Worm (Caenorhabditis elegans) whole organism, L2 larva: ENCODE measurements around the gene mrps-33.

ENCODE experiments used
- ZK546.5 ChIP-seq: sonication (generic microtip); optimal IDR thresholded peaks from 2 replicates; lab custom pipeline; 2017; ENCODE audit warnings: missing biosample characterization, missing genetic modification characterization
- aly-2 ChIP-seq: fragments of 150-350 bp; optimal IDR thresholded peaks from 2 replicates; lab custom pipeline; 2014; ENCODE audit warnings: missing biosample characterization, missing genetic modification characterization
- ama-1 ChIP-seq: fragments of 150-350 bp; optimal IDR thresholded peaks from 2 replicates; lab custom pipeline; 2018; ENCODE audit warnings: inconsistent platforms
- elt-1 ChIP-seq: fragments of 150-350 bp; optimal IDR thresholded peaks from 2 replicates; lab custom pipeline; 2014; ENCODE audit warnings: missing biosample characterization, missing genetic modification characterization
- elt-3 ChIP-seq: sonication (generic microtip); optimal IDR thresholded peaks from 2 replicates; lab custom pipeline; 2017; ENCODE audit warnings: missing biosample characterization, missing genetic modification characterization
- fos-1 ChIP-seq: fragments of 150-350 bp; optimal IDR thresholded peaks from 2 replicates; lab custom pipeline; 2014; ENCODE audit warnings: missing biosample characterization, missing genetic modification characterization
- lin-11 ChIP-seq: fragments of 150-350 bp; sonication (generic microtip); optimal IDR thresholded peaks from 2 replicates; lab custom pipeline; 2014; ENCODE audit warnings: missing biosample characterization, missing genetic modification characterization, inconsistent platforms, mixed read lengths
- lin-13 ChIP-seq: fragments of 150-350 bp; optimal IDR thresholded peaks from 2 replicates; lab custom pipeline; 2014; ENCODE audit warnings: missing biosample characterization, missing genetic modification reagents, missing genetic modification characterization
- nhr-12 ChIP-seq: fragments of 150-350 bp; optimal IDR thresholded peaks from 2 replicates; lab custom pipeline; 2014; ENCODE audit warnings: missing biosample characterization, missing genetic modification characterization
- nhr-237 ChIP-seq: fragments of 150-350 bp; optimal IDR thresholded peaks from 2 replicates; lab custom pipeline; 2014; ENCODE audit warnings: missing biosample characterization, missing genetic modification characterization
- unc-62 ChIP-seq: fragments of 150-350 bp; optimal IDR thresholded peaks from 2 replicates; lab custom pipeline; 2014; ENCODE audit warnings: missing biosample characterization, missing genetic modification reagents, missing genetic modification characterization
- ztf-11 ChIP-seq: sonication (generic microtip); optimal IDR thresholded peaks from 2 replicates; lab custom pipeline; 2017; ENCODE audit warnings: missing biosample characterization, missing genetic modification characterization

ce11 chrIV:8723720-8724119 is 16.1 kb downstream of the mrps-33 start, which contains the start of gene F21D5.9:
- TF ChIP-seq nhr-12 (tag; lab: Kevin White, UChicago) (no peak), ZK546.5 (tag; lab: Kevin White, UChicago) (no peak), elt-3 (tag; lab: Kevin White, UChicago) (no peak), ama-1 (lab: Kevin White, UChicago) (no peak), elt-1 (tag; lab: Kevin White, UChicago) (no peak), unc-62 (GFP tag; lab: Kevin White, UChicago) (no peak), lin-11 (no peak), aly-2 (no peak), lin-13 (GFP tag; lab: Kevin White, UChicago) (no peak), fos-1 (tag; lab: Kevin White, UChicago) (no peak), nhr-237 (tag; lab: Kevin White, UChicago) (no peak), ztf-11 (tag; lab: Kevin White, UChicago) (no peak)
